Worm (Caenorhabditis elegans): ENCODE data around the gene ztf-16.

DNA sequence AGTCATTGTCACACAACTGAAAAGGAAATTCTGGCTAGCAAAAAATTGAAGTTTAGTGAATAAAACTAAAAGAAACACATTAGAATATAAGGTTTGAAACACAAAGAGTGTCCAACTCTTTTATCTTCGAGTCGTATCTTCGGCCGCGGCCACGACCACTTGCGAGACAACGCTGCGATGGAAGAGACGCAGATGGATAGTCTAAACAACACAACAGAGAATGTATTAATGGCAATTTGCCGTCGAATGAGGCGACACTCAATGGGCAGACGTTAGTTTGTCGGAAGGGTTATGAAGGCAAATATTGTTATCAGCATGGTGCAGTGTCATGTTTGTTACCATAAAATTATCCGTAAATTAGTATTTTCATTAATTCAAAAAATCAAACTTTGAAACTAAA lies 41.7 kb upstream of the ztf-16 start, which contains the start of gene F39C12.1:
- TF ChIP-seq ceh-27 (GFP tag; optimal IDR thresholded peaks at IDR 0.05) (no peak), F37B4.10 (GFP tag; IDR thresholded peaks at IDR 0.05) (no peak), D2030.7 (GFP tag; IDR thresholded peaks at IDR 0.05) (no peak), efl-1 (GFP tag; optimal IDR thresholded peaks at IDR 0.05) (no peak), Y95B8A.8 (GFP tag; IDR thresholded peaks at IDR 0.05) (no peak), aptf-3 (GFP tag; IDR thresholded peaks at IDR 0.05) (no peak), ztf-28 (GFP tag; IDR thresholded peaks at IDR 0.05) (no peak), Y79H2A.3 (GFP tag; conservative IDR thresholded peaks at IDR 0.05) (no peak), madf-8 (GFP tag; conservative IDR thresholded peaks at IDR 0.05) (no peak), let-607 (tag; optimal IDR thresholded peaks at IDR 0.05) (peak; percentile 24 to 52), F57A8.1 (GFP tag; optimal IDR thresholded peaks at IDR 0.05) (no peak), C06A6.2 (GFP tag; conservative IDR thresholded peaks at IDR 0.05) (no peak), nhr-90 (tag; optimal IDR thresholded peaks at IDR 0.05) (no peak), nfya-2 (GFP tag; IDR thresholded peaks at IDR 0.05) (no peak)

Data from whole organism, young adult.